Fruit fly (Drosophila melanogaster) whole organism, embryonic: ENCODE data around the gene polo.

Experiments used
- Antp ChIP-seq: fragments of 200-800 bp; sonication (Bioruptor generic); optimal IDR thresholded peaks from 3 replicates; lab custom pipeline; 2016; ENCODE audit warnings: missing biosample characterization, missing genetic modification characterization
- Blimp-1 ChIP-seq: fragments of 200-800 bp; sonication (Bioruptor generic); optimal IDR thresholded peaks from 3 replicates; lab custom pipeline; 2018; ENCODE audit warnings: missing biosample characterization, missing genetic modification characterization, mild to moderate bottlenecking, moderate library complexity, missing genetic modification reagents
- CG11398 ChIP-seq: fragments of 200-800 bp; sonication (Bioruptor generic); optimal IDR thresholded peaks from 2 replicates; lab custom pipeline; 2016; ENCODE audit warnings: missing biosample characterization, missing genetic modification characterization
- CG13894 ChIP-seq: fragments of 200-800 bp; sonication (Bioruptor generic); optimal IDR thresholded peaks from 3 replicates; lab custom pipeline; 2018; ENCODE audit warnings: missing biosample characterization, mild to moderate bottlenecking, missing genetic modification characterization, moderate library complexity
- CG14965 ChIP-seq: fragments of 200-800 bp; sonication (Bioruptor generic); optimal IDR thresholded peaks from 2 replicates; lab custom pipeline; 2016; ENCODE audit warnings: missing biosample characterization, missing genetic modification characterization, borderline replicate concordance
- CG15514 ChIP-seq: fragments of 200-800 bp; sonication (Bioruptor generic); optimal IDR thresholded peaks from 3 replicates; lab custom pipeline; 2017; ENCODE audit warnings: missing biosample characterization, missing genetic modification characterization, mild to moderate bottlenecking, moderate library complexity, missing genetic modification reagents
- CG15601 ChIP-seq: fragments of 200-800 bp; sonication (Bioruptor generic); optimal IDR thresholded peaks from 3 replicates; lab custom pipeline; 2019; ENCODE audit warnings: missing biosample characterization, mild to moderate bottlenecking, missing genetic modification characterization, moderate library complexity
- CG18262 ChIP-seq: fragments of 200-800 bp; optimal IDR thresholded peaks from 3 replicates; lab custom pipeline; 2019; ENCODE audit warnings: missing biosample characterization, mild to moderate bottlenecking, missing genetic modification characterization, moderate library complexity
- CG2129 ChIP-seq: fragments of 200-800 bp; sonication (Bioruptor generic); IDR thresholded peaks from 2 replicates; pipeline ENCODE4 v1.3.6; 2022; ENCODE audit warnings: missing biosample characterization, missing genetic modification characterization; ENCODE audit not compliant: partially characterized antibody
- CG2889 ChIP-seq: fragments of 200-800 bp; sonication (Bioruptor generic); IDR thresholded peaks from 3 replicates; pipeline ENCODE4 v1.3.6; 2022; ENCODE audit warnings: missing biosample characterization, missing genetic modification characterization
- CG3163 ChIP-seq: fragments of 200-800 bp; sonication (Bioruptor generic); optimal IDR thresholded peaks from 3 replicates; lab custom pipeline; 2016; ENCODE audit warnings: missing biosample characterization, missing genetic modification characterization
- CG34376 ChIP-seq: fragments of 200-800 bp; sonication (Bioruptor generic); optimal IDR thresholded peaks from 2 replicates; lab custom pipeline; 2018; ENCODE audit warnings: missing biosample characterization, mild to moderate bottlenecking, missing genetic modification characterization
- CG4282 ChIP-seq: fragments of 200-800 bp; sonication (Bioruptor generic); optimal IDR thresholded peaks from 2 replicates; lab custom pipeline; 2016; ENCODE audit warnings: missing biosample characterization, missing genetic modification characterization
- CG6254 ChIP-seq: fragments of 200-800 bp; sonication (Bioruptor generic); optimal IDR thresholded peaks from 3 replicates; lab custom pipeline; 2017; ENCODE audit warnings: mild to moderate bottlenecking, missing biosample characterization, missing genetic modification reagents, missing genetic modification characterization
- CG8290 ChIP-seq, 3 experiments: fragments of 200-800 bp; sonication (Bioruptor generic); optimal IDR thresholded peaks; 2 replicates each; lab custom pipeline; 2016 to 2019; ENCODE audit warnings: missing biosample characterization in 3 of 3, missing genetic modification characterization in 3 of 3, mild to moderate bottlenecking in 2 of 3, moderate library complexity in 1 of 3
- CG9876 ChIP-seq: fragments of 200-800 bp; sonication (Bioruptor generic); optimal IDR thresholded peaks from 2 replicates; lab custom pipeline; 2016; ENCODE audit warnings: missing biosample characterization, missing genetic modification characterization
- CG9932 ChIP-seq: fragments of 200-800 bp; sonication (Bioruptor generic); IDR thresholded peaks from 2 replicates; pipeline ENCODE4 v1.3.6; 2022; ENCODE audit warnings: missing biosample characterization, missing genetic modification characterization
- Dip3 ChIP-seq: fragments of 200-800 bp; sonication (Bioruptor generic); optimal IDR thresholded peaks from 3 replicates; lab custom pipeline; 2016; ENCODE audit warnings: missing biosample characterization, missing genetic modification characterization
- Dll ChIP-seq: fragments of 200-800 bp; sonication (Bioruptor generic); IDR thresholded peaks from 4 replicates; pipeline ENCODE4 v1.3.6; 2022; ENCODE audit warnings: missing biosample characterization, missing genetic modification characterization; ENCODE audit not compliant: partially characterized antibody
- Doc3 ChIP-seq: fragments of 200-800 bp; sonication (Bioruptor generic); IDR thresholded peaks from 3 replicates; pipeline ENCODE4 v1.3.6; 2022; ENCODE audit warnings: missing biosample characterization, missing genetic modification characterization; ENCODE audit not compliant: partially characterized antibody
- Dp ChIP-seq: fragments of 200-800 bp; sonication (Bioruptor generic); optimal IDR thresholded peaks from 2 replicates; lab custom pipeline; 2018; ENCODE audit warnings: missing biosample characterization, mild to moderate bottlenecking, missing genetic modification characterization, moderate library complexity
- Dref ChIP-seq: fragments of 200-800 bp; sonication (Bioruptor generic); IDR thresholded peaks from 2 replicates; pipeline ENCODE4 v1.3.6; 2022; ENCODE audit warnings: missing biosample characterization, missing genetic modification characterization
- Ets97D ChIP-seq: fragments of 200-800 bp; sonication (Bioruptor generic); optimal IDR thresholded peaks from 3 replicates; lab custom pipeline; 2016; ENCODE audit warnings: missing biosample characterization, missing genetic modification characterization
- HHEX ChIP-seq: fragments of 200-800 bp; sonication (Bioruptor generic); optimal IDR thresholded peaks from 3 replicates; lab custom pipeline; 2017; ENCODE audit warnings: missing biosample characterization, mild to moderate bottlenecking, missing genetic modification characterization, missing genetic modification reagents
- HmgZ ChIP-seq: fragments of 200-800 bp; sonication (Bioruptor generic); optimal IDR thresholded peaks from 2 replicates; lab custom pipeline; 2018; ENCODE audit warnings: missing biosample characterization, mild to moderate bottlenecking, missing genetic modification characterization
- NK7.1 ChIP-seq: fragments of 200-800 bp; sonication (Bioruptor generic); optimal IDR thresholded peaks from 3 replicates; lab custom pipeline; 2016; ENCODE audit warnings: missing biosample characterization, missing genetic modification characterization
- Opbp ChIP-seq: fragments of 200-800 bp; sonication (Bioruptor generic); IDR thresholded peaks from 3 replicates; pipeline ENCODE4 v1.3.6; 2022; ENCODE audit warnings: missing biosample characterization, missing genetic modification characterization; ENCODE audit not compliant: partially characterized antibody
- YL-1 ChIP-seq: fragments of 200-800 bp; sonication (Bioruptor generic); optimal IDR thresholded peaks from 3 replicates; lab custom pipeline; 2017; ENCODE audit warnings: missing biosample characterization, mild to moderate bottlenecking, missing genetic modification characterization
- danr ChIP-seq: fragments of 200-800 bp; sonication (Bioruptor generic); IDR thresholded peaks from 2 replicates; pipeline ENCODE4 v1.3.6; 2022; ENCODE audit warnings: missing biosample characterization, missing genetic modification characterization
- dati ChIP-seq: fragments of 200-800 bp; sonication (Bioruptor generic); IDR thresholded peaks from 2 replicates; pipeline ENCODE4 v1.3.6; 2022; ENCODE audit warnings: missing biosample characterization, missing genetic modification characterization
- ewg ChIP-seq: fragments of 200-800 bp; sonication (Bioruptor generic); optimal IDR thresholded peaks from 3 replicates; lab custom pipeline; 2017; ENCODE audit warnings: mild to moderate bottlenecking, missing biosample characterization, missing genetic modification reagents, missing genetic modification characterization
- inv ChIP-seq: fragments of 200-800 bp; sonication (Bioruptor generic); IDR thresholded peaks from 2 replicates; pipeline ENCODE4 v1.3.6; 2022; ENCODE audit warnings: missing biosample characterization, missing genetic modification characterization; ENCODE audit not compliant: partially characterized antibody
- nmo ChIP-seq: fragments of 200-800 bp; sonication (Bioruptor generic); optimal IDR thresholded peaks from 2 replicates; lab custom pipeline; 2018; ENCODE audit warnings: missing biosample characterization, mild to moderate bottlenecking, missing genetic modification characterization, moderate library complexity
- onecut ChIP-seq: fragments of 200-800 bp; sonication (Bioruptor generic); IDR thresholded peaks from 2 replicates; pipeline ENCODE4 v1.3.6; 2022; ENCODE audit warnings: missing biosample characterization, missing genetic modification characterization
- phol ChIP-seq: fragments of 200-800 bp; sonication (Bioruptor generic); optimal IDR thresholded peaks from 3 replicates; lab custom pipeline; 2018; ENCODE audit warnings: missing biosample characterization, mild to moderate bottlenecking, missing genetic modification characterization, moderate library complexity
- rib ChIP-seq: fragments of 200-800 bp; sonication (Bioruptor generic); IDR thresholded peaks from 2 replicates; pipeline ENCODE4 v1.3.6; 2022; ENCODE audit warnings: missing biosample characterization, missing genetic modification characterization
- stwl ChIP-seq: fragments of 200-800 bp; sonication (Bioruptor generic); optimal IDR thresholded peaks from 3 replicates; lab custom pipeline; 2018; ENCODE audit warnings: missing biosample characterization, mild to moderate bottlenecking, missing genetic modification characterization, moderate library complexity
- tll ChIP-seq, 2 experiments: fragments of 200-800 bp in 1 of 2; fragments of >200 bp in 1 of 2; sonication (Bioruptor generic) in 1 of 2; optimal IDR thresholded peaks; 2 replicates each; lab custom pipeline; 2017 to 2019; ENCODE audit warnings: missing biosample characterization in 2 of 2, missing genetic modification characterization in 2 of 2, mild to moderate bottlenecking in 1 of 2, moderate library complexity in 1 of 2
- unc-4 ChIP-seq: fragments of 200-800 bp; sonication (Bioruptor generic); IDR thresholded peaks from 2 replicates; pipeline ENCODE4 v1.3.6; 2022; ENCODE audit warnings: missing biosample characterization, missing genetic modification characterization; ENCODE audit not compliant: partially characterized antibody

Gene polo

DNA sequence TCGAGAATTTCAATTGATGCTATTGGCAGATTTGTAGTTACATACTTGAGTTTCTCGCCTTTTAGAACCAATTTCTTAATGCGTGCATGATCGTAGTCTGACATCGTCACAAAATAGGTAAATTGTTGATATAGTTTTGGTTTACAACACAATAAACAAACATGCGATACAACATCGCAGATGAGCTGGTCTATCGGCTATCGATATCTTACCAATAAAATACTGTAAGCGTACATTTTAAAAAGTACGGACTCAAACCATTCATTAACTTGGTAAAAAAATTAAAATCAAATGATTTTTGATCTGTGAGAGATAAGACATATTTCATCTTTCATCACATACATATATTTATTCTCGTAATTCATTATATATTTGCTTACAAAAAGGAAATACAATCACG lies 12.7 kb upstream of the polo start, which contains the start of gene FRG1 (continued):
- peak; percentile 71 for TF ChIP-seq inv (GFP tag; lab: Robert Waterston, UW)
- no peak for TF ChIP-seq onecut (GFP tag; lab: Robert Waterston, UW)
- TF ChIP-seq unc-4 (GFP tag; lab: Robert Waterston, UW): peak; percentile 74; the same call in 1 of the 2 replicates
- peak; percentile 34 for TF ChIP-seq phol (tag; lab: Kevin White, UChicago)
- peak; percentile 77; the same call in 2 of the 3 replicates for TF ChIP-seq Opbp
- no peak for TF ChIP-seq NK7.1
- TF ChIP-seq ewg: no peak
- no peak for TF ChIP-seq CG15601 (tag; lab: Kevin White, UChicago)
- peak; percentile 84 for TF ChIP-seq stwl (tag; lab: Kevin White, UChicago)
- no peak for TF ChIP-seq Ets97D (GFP tag; lab: Kevin White, UChicago)
- TF ChIP-seq CG9932: no peak
- no peak for TF ChIP-seq CG34376 (GFP tag; lab: Kevin White, UChicago)
- no peak for TF ChIP-seq CG6254 (GFP tag; lab: Kevin White, UChicago)
- TF ChIP-seq YL-1 (GFP tag; lab: Kevin White, UChicago): peak; percentile 45
- TF ChIP-seq CG2129 (GFP tag; lab: Robert Waterston, UW): peak; percentile 39; the same call in 1 of the 2 replicates
- TF ChIP-seq CG8290 (GFP tag; optimal IDR thresholded peaks at IDR 0.05; lab: Kevin White, UChicago): no peak
- TF ChIP-seq CG8290 (tag; optimal IDR thresholded peaks at IDR 0.05; lab: Kevin White, UChicago): peak in 1 of 2 experiments; percentile 41
- no peak for TF ChIP-seq CG2889 (GFP tag; lab: Robert Waterston, UW)
- no peak for TF ChIP-seq danr (GFP tag; lab: Robert Waterston, UW)
- peak; percentile 58 for TF ChIP-seq Dp (GFP tag; lab: Kevin White, UChicago)
- peak; percentile 33 for TF ChIP-seq HmgZ
- peak; percentile 81 for TF ChIP-seq Dref
- TF ChIP-seq CG15514 (GFP tag; lab: Kevin White, UChicago): peak; percentile 31
- TF ChIP-seq dati: no peak
- peak; percentile 59; the same call in 2 of the 3 replicates for TF ChIP-seq Doc3 (GFP tag; lab: Robert Waterston, UW)

DNA sequence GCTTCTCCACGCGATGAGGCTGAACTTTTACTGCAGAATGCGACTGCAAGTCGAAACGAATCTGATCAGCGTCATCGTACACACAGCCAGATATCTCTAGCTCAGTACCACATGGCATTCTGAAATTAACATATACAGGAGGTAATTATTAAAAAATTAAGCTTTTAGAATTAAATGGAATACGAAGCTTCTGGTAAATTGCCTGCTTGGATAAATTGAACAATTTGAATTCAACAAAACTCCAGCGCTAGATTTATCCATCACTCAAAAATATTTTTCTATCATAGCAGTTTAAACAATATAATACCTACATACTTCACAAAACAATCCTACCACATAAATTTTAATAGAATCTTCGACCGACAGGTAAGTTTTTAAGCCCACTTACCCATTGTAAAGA lies 10.3 kb upstream of the polo start, which contains the start of gene SCCRO4:
TSS of gene SCCRO4 (plus strand) at position 301 of the 400 bp plus-strand sequence.
- TF ChIP-seq Blimp-1 (no peak), CG13894 (tag; lab: Kevin White, UChicago) (no peak), Dip3 (GFP tag; lab: Kevin White, UChicago) (no peak), rib (GFP tag; lab: Robert Waterston, UW) (no peak), CG4282 (GFP tag; lab: Kevin White, UChicago) (no peak), nmo (GFP tag; lab: Kevin White, UChicago) (no peak), tll (GFP tag; optimal IDR thresholded peaks at IDR 0.05; lab: Kevin White, UChicago) (no peak), CG11398 (GFP tag; lab: Kevin White, UChicago) (no peak), HHEX (no peak), CG18262 (tag; lab: Kevin White, UChicago) (no peak), CG14965 (no peak), Dll (GFP tag; lab: Robert Waterston, UW) (no peak), CG3163 (GFP tag; lab: Kevin White, UChicago) (no peak), Antp (GFP tag; lab: Kevin White, UChicago) (no peak), CG9876 (GFP tag; lab: Kevin White, UChicago) (no peak)
